Worm (Caenorhabditis elegans): ENCODE data around the gene T13C5.7.

- no peak for TF ChIP-seq ama-1 (optimal IDR thresholded peaks at IDR 0.05)
- peak; percentile 53; the same call in 1 of the 2 replicates for TF ChIP-seq tbx-11 (GFP tag; IDR thresholded peaks at IDR 0.05)
- TF ChIP-seq pes-1 (GFP tag; IDR thresholded peaks at IDR 0.05): peak; percentile 81
- peak; percentile 62 for TF ChIP-seq F13C5.2 (tag; optimal IDR thresholded peaks at IDR 0.05)
- peak; percentile 55 for TF ChIP-seq aly-1 (tag; optimal IDR thresholded peaks at IDR 0.05)
- peak; percentile 58 for TF ChIP-seq flt-1 (GFP tag; IDR thresholded peaks at IDR 0.05)
- 0 out of 2 replicates have a peak, but pooled peaks have one; percentile 42 for TF ChIP-seq sea-1 (GFP tag; conservative IDR thresholded peaks at IDR 0.05)
Measured at ce11 chrX:6219892-6220291, 39.5 kb downstream of the T13C5.7 start.

Measured in whole organism, early embryonic.